Worm (Caenorhabditis elegans) whole organism, young adult: ENCODE measurements around the gene mltn-3.

ENCODE experiments used
- B0019.2 ChIP-seq: fragments of 200-800 bp; sonication (Bioruptor generic); conservative IDR thresholded peaks from 2 replicates; pipeline ENCODE4 v1.3.6; 2022; ENCODE audit warnings: missing genetic modification reagents, missing genetic modification characterization, missing compliant biosample characterization
- B0261.1 ChIP-seq: sonication (generic microtip); optimal IDR thresholded peaks from 2 replicates; lab custom pipeline; 2016; ENCODE audit warnings: mild to moderate bottlenecking, missing genetic modification characterization, moderate library complexity, missing compliant biosample characterization
- C06A6.2 ChIP-seq: fragments of 200-800 bp; sonication (Bioruptor generic); conservative IDR thresholded peaks from 2 replicates; pipeline ENCODE4 v1.3.6; 2022; ENCODE audit warnings: missing genetic modification characterization, missing compliant biosample characterization
- D2030.7 ChIP-seq: fragments of 200-800 bp; sonication (Bioruptor generic); IDR thresholded peaks from 2 replicates; pipeline ENCODE4 v1.3.6; 2022; ENCODE audit warnings: missing genetic modification reagents, missing genetic modification characterization, missing compliant biosample characterization
- F39B2.1 ChIP-seq: fragments of 200-800 bp; sonication (Bioruptor generic); IDR thresholded peaks from 2 replicates; pipeline ENCODE4 v1.3.6; 2022; ENCODE audit warnings: missing genetic modification reagents, missing genetic modification characterization, missing compliant biosample characterization
- F57C9.4 ChIP-seq: sonication (generic microtip); optimal IDR thresholded peaks from 2 replicates; lab custom pipeline; 2017; ENCODE audit warnings: mild to moderate bottlenecking, missing genetic modification characterization, missing compliant biosample characterization
- K12H6.12 ChIP-seq: fragments of 200-800 bp; sonication (Bioruptor generic); optimal IDR thresholded peaks from 2 replicates; lab custom pipeline; 2018; ENCODE audit warnings: mild to moderate bottlenecking, missing genetic modification characterization, missing compliant biosample characterization
- T26A5.8 ChIP-seq: sonication (generic microtip); optimal IDR thresholded peaks from 2 replicates; lab custom pipeline; 2016; ENCODE audit warnings: missing genetic modification characterization, missing compliant biosample characterization
- Y95B8A.8 ChIP-seq: fragments of 200-800 bp; sonication (Bioruptor generic); IDR thresholded peaks from 2 replicates; pipeline ENCODE4 v1.3.6; 2022; ENCODE audit warnings: missing genetic modification reagents, missing genetic modification characterization, missing compliant biosample characterization
- aptf-3 ChIP-seq: fragments of 200-800 bp; sonication (Bioruptor generic); IDR thresholded peaks from 2 replicates; pipeline ENCODE4 v1.3.6; 2022; ENCODE audit warnings: missing genetic modification characterization, missing compliant biosample characterization
- cebp-2 ChIP-seq: fragments of 200-800 bp; sonication (Bioruptor generic); IDR thresholded peaks from 2 replicates; pipeline ENCODE4 v1.3.6; 2022; ENCODE audit warnings: missing genetic modification characterization, missing compliant biosample characterization
- ceh-27 ChIP-seq: fragments of 200-800 bp; sonication (Bioruptor generic); optimal IDR thresholded peaks from 2 replicates; lab custom pipeline; 2018; ENCODE audit warnings: mild to moderate bottlenecking, missing genetic modification characterization, moderate library complexity, missing compliant biosample characterization
- ceh-58 ChIP-seq: fragments of 200-800 bp; sonication (Bioruptor generic); IDR thresholded peaks from 2 replicates; pipeline ENCODE4 v1.3.6; 2022; ENCODE audit warnings: missing genetic modification characterization, missing compliant biosample characterization
- dpl-1 ChIP-seq: fragments of 150-350 bp; optimal IDR thresholded peaks from 2 replicates; lab custom pipeline; 2014; ENCODE audit warnings: missing biosample characterization, missing genetic modification reagents, missing genetic modification characterization
- ekl-4 ChIP-seq: fragments of 200-800 bp; sonication (Bioruptor generic); IDR thresholded peaks from 2 replicates; pipeline ENCODE4 v1.3.6; 2022; ENCODE audit warnings: missing genetic modification reagents, missing genetic modification characterization, missing compliant biosample characterization
- hlh-26 ChIP-seq: fragments of 200-800 bp; sonication (Bioruptor generic); conservative IDR thresholded peaks from 2 replicates; pipeline ENCODE4 v1.3.6; 2022; ENCODE audit warnings: missing genetic modification reagents, missing genetic modification characterization, missing compliant biosample characterization
- hrde-1 ChIP-seq: sonication (generic microtip); optimal IDR thresholded peaks from 2 replicates; lab custom pipeline; 2016; ENCODE audit warnings: missing genetic modification characterization, mild to moderate bottlenecking, missing compliant biosample characterization, moderate library complexity, missing genotype, missing genetic modification reagents, borderline replicate concordance
- lin-26 ChIP-seq: fragments of 200-800 bp; sonication (Bioruptor generic); IDR thresholded peaks from 2 replicates; pipeline ENCODE4 v1.3.6; 2022; ENCODE audit warnings: missing genetic modification reagents, missing genetic modification characterization, missing compliant biosample characterization
- lin-35 ChIP-seq, 3 experiments: fragments of 150-350 bp in 2 of 3; sonication (generic microtip) in 1 of 3; optimal IDR thresholded peaks; 2 replicates each; lab custom pipeline; 2014 to 2018; ENCODE audit warnings: missing biosample characterization in 3 of 3, missing genetic modification characterization in 3 of 3, missing genetic modification reagents in 3 of 3
- lir-1 ChIP-seq: fragments of 200-800 bp; sonication (Bioruptor generic); conservative IDR thresholded peaks from 2 replicates; pipeline ENCODE4 v1.3.6; 2022; ENCODE audit warnings: missing genetic modification reagents, missing genetic modification characterization, missing compliant biosample characterization
- madf-8 ChIP-seq: fragments of 200-800 bp; sonication (Bioruptor generic); conservative IDR thresholded peaks from 2 replicates; pipeline ENCODE4 v1.3.6; 2022; ENCODE audit warnings: missing genetic modification reagents, missing genetic modification characterization, missing compliant biosample characterization
- mel-28 ChIP-seq: sonication (generic microtip); optimal IDR thresholded peaks from 2 replicates; lab custom pipeline; 2016; ENCODE audit warnings: borderline replicate concordance, mild to moderate bottlenecking, missing genetic modification characterization, missing compliant biosample characterization
- mes-4 ChIP-seq: sonication (generic microtip); optimal IDR thresholded peaks from 2 replicates; lab custom pipeline; 2016; ENCODE audit warnings: missing genotype, missing genetic modification characterization, missing compliant biosample characterization
- mxl-1 ChIP-seq: sonication (generic microtip); optimal IDR thresholded peaks from 2 replicates; lab custom pipeline; 2016; ENCODE audit warnings: missing genetic modification characterization, missing compliant biosample characterization
- nfyb-1 ChIP-seq: fragments of 200-800 bp; sonication (Bioruptor generic); IDR thresholded peaks from 2 replicates; pipeline ENCODE4 v1.3.6; 2022; ENCODE audit warnings: missing genetic modification reagents, missing genetic modification characterization, missing compliant biosample characterization
- nhr-120 ChIP-seq: fragments of 200-800 bp; sonication (Bioruptor generic); IDR thresholded peaks from 2 replicates; pipeline ENCODE4 v1.3.6; 2022; ENCODE audit warnings: missing genetic modification characterization, missing compliant biosample characterization
- nhr-179 ChIP-seq: sonication (generic microtip); optimal IDR thresholded peaks from 2 replicates; lab custom pipeline; 2016; ENCODE audit warnings: mild to moderate bottlenecking, missing genetic modification characterization, missing compliant biosample characterization
- pha-4 ChIP-seq: fragments of 150-350 bp; sonication (generic microtip); optimal IDR thresholded peaks from 2 replicates; lab custom pipeline; 2014; ENCODE audit warnings: missing biosample characterization, missing genetic modification reagents, missing genetic modification characterization
- repo-1 ChIP-seq: sonication (generic microtip); optimal IDR thresholded peaks from 2 replicates; lab custom pipeline; 2017; ENCODE audit warnings: mild to moderate bottlenecking, missing genetic modification characterization, missing compliant biosample characterization
- snpc-1.3 ChIP-seq: sonication (generic microtip); optimal IDR thresholded peaks from 2 replicates; lab custom pipeline; 2017; ENCODE audit warnings: missing genetic modification characterization, mild to moderate bottlenecking, missing compliant biosample characterization, antibody characterized with exemption, moderate library complexity, missing genotype, missing genetic modification reagents; ENCODE audit not compliant: insufficient read depth
- sptf-2 ChIP-seq: fragments of 200-800 bp; sonication (Bioruptor generic); optimal IDR thresholded peaks from 2 replicates; lab custom pipeline; 2018; ENCODE audit warnings: mild to moderate bottlenecking, missing genetic modification characterization, missing compliant biosample characterization
- tbx-9 ChIP-seq: sonication (generic microtip); optimal IDR thresholded peaks from 2 replicates; lab custom pipeline; 2016; ENCODE audit warnings: borderline replicate concordance, missing genetic modification characterization, inconsistent platforms, missing compliant biosample characterization
- tlf-1 ChIP-seq: fragments of 200-800 bp; sonication (Bioruptor generic); optimal IDR thresholded peaks from 2 replicates; lab custom pipeline; 2018; ENCODE audit warnings: mild to moderate bottlenecking, missing genetic modification characterization, missing compliant biosample characterization
- unc-62 ChIP-seq: fragments of 150-350 bp; optimal IDR thresholded peaks from 2 replicates; lab custom pipeline; 2014; ENCODE audit warnings: missing biosample characterization, missing genetic modification reagents, missing genetic modification characterization
- zfh-2 ChIP-seq: fragments of 200-800 bp; sonication (Bioruptor generic); conservative IDR thresholded peaks from 2 replicates; pipeline ENCODE4 v1.3.6; 2022; ENCODE audit warnings: missing genetic modification reagents, missing genetic modification characterization, missing compliant biosample characterization
- zim-3 ChIP-seq: sonication (generic microtip); optimal IDR thresholded peaks from 2 replicates; lab custom pipeline; 2017; ENCODE audit warnings: mild to moderate bottlenecking, missing genetic modification characterization, moderate library complexity, missing compliant biosample characterization
- ztf-25 ChIP-seq: fragments of 200-800 bp; sonication (Bioruptor generic); IDR thresholded peaks from 2 replicates; pipeline ENCODE4 v1.3.6; 2022; ENCODE audit warnings: missing genetic modification reagents, missing genetic modification characterization, missing compliant biosample characterization

Gene mltn-3

DNA sequence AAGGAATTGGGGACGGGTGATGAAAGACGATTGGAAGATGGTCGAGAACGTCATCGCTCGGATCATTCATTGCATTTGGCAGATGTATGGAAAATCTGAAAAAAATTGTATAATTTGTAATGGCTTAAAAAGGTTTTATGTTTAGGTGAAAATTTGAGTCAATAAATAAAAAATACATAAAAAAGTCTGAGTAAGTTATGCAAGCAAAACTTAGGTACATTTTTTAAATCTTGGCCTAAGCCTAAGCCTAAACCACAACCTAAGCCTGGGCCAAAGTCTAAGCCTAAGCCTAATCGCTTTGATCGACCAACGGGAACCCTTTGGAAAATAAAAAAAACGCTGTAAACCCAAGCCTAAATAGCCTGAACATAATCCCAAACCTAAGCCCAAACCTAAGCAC lies 15.8 kb downstream of the mltn-3 start, which contains the start of gene hot-3:
Gene hot-3 (minus strand): TSS at position 101 of the 400 bp plus-strand sequence.
- TF ChIP-seq lin-35 (GFP tag; optimal IDR thresholded peaks at IDR 0.05; lab: Kevin White, UChicago) (no peak), dpl-1 (GFP tag; lab: Kevin White, UChicago) (no peak), zfh-2 (GFP tag; lab: Robert Waterston, UW) (no peak), snpc-1.3 (no peak), mel-28 (tag; lab: Kevin White, UChicago) (no peak), unc-62 (GFP tag; lab: Kevin White, UChicago) (no peak), pha-4 (no peak), lin-26 (GFP tag; lab: Robert Waterston, UW) (no peak), cebp-2 (no peak), hrde-1 (no peak), sptf-2 (GFP tag; lab: Kevin White, UChicago) (no peak)

DNA sequence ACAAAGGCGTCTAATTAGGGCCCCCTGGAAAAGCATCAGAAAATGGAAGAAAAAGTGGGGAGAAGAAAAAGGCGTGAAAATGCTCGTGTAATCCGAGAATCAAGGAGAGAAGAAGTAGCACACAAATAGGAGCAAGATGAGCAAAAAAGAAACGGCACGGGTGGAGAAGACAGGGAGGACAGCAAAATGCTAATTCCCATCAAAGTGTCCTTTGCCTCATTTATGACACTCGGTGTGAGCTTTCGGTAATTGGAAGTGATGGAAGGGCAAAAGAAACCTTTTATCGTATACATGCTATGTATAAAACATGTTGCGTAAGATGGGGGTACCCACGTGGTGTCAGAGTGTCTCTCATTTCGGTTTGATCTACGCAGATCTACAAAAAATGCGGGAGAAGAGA lies 17.4 kb downstream of the mltn-3 start:
- TF ChIP-seq ceh-27 (GFP tag; lab: Kevin White, UChicago) (no peak), B0019.2 (GFP tag; lab: Robert Waterston, UW) (no peak), F39B2.1 (GFP tag; lab: Robert Waterston, UW) (no peak), tlf-1 (GFP tag; lab: Kevin White, UChicago) (no peak), K12H6.12 (tag; lab: Kevin White, UChicago) (no peak), Y95B8A.8 (GFP tag; lab: Robert Waterston, UW) (no peak), nfyb-1 (GFP tag; lab: Robert Waterston, UW) (no peak), zim-3 (no peak), mxl-1 (no peak), B0261.1 (tag; lab: Kevin White, UChicago) (no peak), mes-4 (no peak), tbx-9 (tag; lab: Kevin White, UChicago) (no peak), unc-62 (GFP tag; lab: Kevin White, UChicago) (no peak), T26A5.8 (no peak), F57C9.4 (tag; lab: Kevin White, UChicago) (no peak), lin-26 (GFP tag; lab: Robert Waterston, UW) (no peak), aptf-3 (GFP tag; lab: Robert Waterston, UW) (no peak)
- TF ChIP-seq, all 124 proteins: peak for 0

DNA sequence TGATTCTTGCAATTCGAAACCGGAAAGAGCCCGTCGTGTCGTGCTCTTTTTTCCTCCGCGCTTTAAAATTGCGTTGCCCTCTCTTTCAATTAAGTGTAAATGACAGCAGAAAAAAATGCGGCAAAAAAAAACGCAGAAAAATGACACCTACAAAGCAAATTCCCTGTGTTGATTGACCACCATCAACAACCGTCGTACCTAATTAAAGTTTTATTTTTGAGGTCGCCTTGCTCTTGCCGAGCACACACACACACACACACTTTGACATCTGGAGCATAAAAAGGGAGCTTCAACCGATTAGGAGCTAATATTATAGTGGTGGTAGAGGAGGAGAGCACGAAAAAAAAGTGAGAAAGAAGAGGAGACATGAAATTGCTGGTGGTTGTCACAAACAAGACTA lies 19.8 kb downstream of the mltn-3 start:
- no peak for TF ChIP-seq nhr-179 (tag; lab: Kevin White, UChicago)
- no peak for TF ChIP-seq ekl-4
- no peak for TF ChIP-seq ceh-58 (GFP tag; lab: Robert Waterston, UW)
- TF ChIP-seq madf-8 (GFP tag; lab: Robert Waterston, UW) = no peak
- no peak for TF ChIP-seq tlf-1 (GFP tag; lab: Kevin White, UChicago)
- TF ChIP-seq T26A5.8 = no peak
- TF ChIP-seq D2030.7 (GFP tag; lab: Robert Waterston, UW) = no peak
- no peak for TF ChIP-seq Y95B8A.8 (GFP tag; lab: Robert Waterston, UW)
- no peak for TF ChIP-seq repo-1 (tag; lab: Kevin White, UChicago)
- TF ChIP-seq nhr-120 = no peak
- TF ChIP-seq hlh-26 (GFP tag; lab: Robert Waterston, UW) = no peak
- TF ChIP-seq ztf-25 (GFP tag; lab: Robert Waterston, UW) = no peak
- no peak for TF ChIP-seq tbx-9 (tag; lab: Kevin White, UChicago)
- no peak for TF ChIP-seq ceh-27 (GFP tag; lab: Kevin White, UChicago)
- no peak for TF ChIP-seq lir-1 (GFP tag; lab: Robert Waterston, UW)
- TF ChIP-seq C06A6.2 (GFP tag; lab: Robert Waterston, UW) = no peak
- TF ChIP-seq mel-28 (tag; lab: Kevin White, UChicago) = no peak
